Worm (Caenorhabditis elegans): ENCODE data around the gene ufl-1.

ufl-1 gene

DNA sequence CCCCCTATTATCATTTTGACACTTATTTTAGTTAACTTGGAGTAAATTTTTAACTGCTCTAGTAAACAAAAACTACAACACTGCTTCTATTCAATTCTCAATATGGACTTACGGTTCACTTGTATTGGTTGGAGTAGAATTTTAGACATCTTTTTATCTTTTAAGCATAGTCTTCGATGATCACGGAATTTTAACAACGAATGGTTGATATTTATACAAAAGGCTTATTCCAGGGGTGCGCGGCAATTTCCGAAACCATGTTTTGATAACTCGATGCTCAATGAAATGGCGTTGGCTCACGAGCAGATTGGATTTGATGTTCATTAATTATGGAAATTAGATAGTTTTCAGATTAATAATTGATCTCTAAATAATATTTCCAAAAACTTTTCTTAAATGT, 6.8 kb upstream of the ufl-1 start:
- TF ChIP-seq lag-1 (GFP tag; IDR thresholded peaks at IDR 0.05), result no peak
- no peak for TF ChIP-seq mxl-1 (tag; optimal IDR thresholded peaks at IDR 0.05)
- TF ChIP-seq nfya-2 (GFP tag; IDR thresholded peaks at IDR 0.05), result 0 out of 2 replicates have a peak, but pooled peaks have one; percentile 85
- TF ChIP-seq dpl-1 (GFP tag; optimal IDR thresholded peaks at IDR 0.05), result no peak
- TF ChIP-seq nhr-80 (tag; optimal IDR thresholded peaks at IDR 0.05), result no peak
- TF ChIP-seq madf-6 (GFP tag; IDR thresholded peaks at IDR 0.05), result peak; percentile 90
- no peak for TF ChIP-seq pha-4 (tag; optimal IDR thresholded peaks at IDR 0.05)
- TF ChIP-seq bed-2 (GFP tag; IDR thresholded peaks at IDR 0.05), result no peak
- TF ChIP-seq egrh-3 (GFP tag; IDR thresholded peaks at IDR 0.05), result no peak
- TF ChIP-seq rcor-1 (GFP tag; IDR thresholded peaks at IDR 0.05), result peak; percentile 82
- TF ChIP-seq mcd-1 (GFP tag; IDR thresholded peaks at IDR 0.05), result no peak
- TF ChIP-seq ceh-79 (tag; optimal IDR thresholded peaks at IDR 0.05), result no peak
- no peak for TF ChIP-seq nhr-179 (tag; optimal IDR thresholded peaks at IDR 0.05)
- peak; percentile 34 for TF ChIP-seq efl-1 (GFP tag; optimal IDR thresholded peaks at IDR 0.05)
- TF ChIP-seq snpc-3.4 (tag; optimal IDR thresholded peaks at IDR 0.05), result peak; percentile 85
- TF ChIP-seq chd-7 (tag; optimal IDR thresholded peaks at IDR 0.05), result peak; percentile 72
- no peak for TF ChIP-seq ztf-22 (GFP tag; optimal IDR thresholded peaks at IDR 0.05)
- no peak for TF ChIP-seq ztf-6 (GFP tag; IDR thresholded peaks at IDR 0.05)
- TF ChIP-seq lir-1 (GFP tag; conservative IDR thresholded peaks at IDR 0.05), result no peak
- no peak for TF ChIP-seq sdz-38 (tag; optimal IDR thresholded peaks at IDR 0.05)
- TF ChIP-seq ceh-27 (GFP tag; optimal IDR thresholded peaks at IDR 0.05), result no peak
- peak; percentile 60 for TF ChIP-seq D2030.7 (GFP tag; IDR thresholded peaks at IDR 0.05)
- TF ChIP-seq ets-4 (GFP tag; optimal IDR thresholded peaks at IDR 0.05), result no peak
- no peak for TF ChIP-seq cebp-1 (GFP tag; IDR thresholded peaks at IDR 0.05)
- TF ChIP-seq cebp-1 (tag; optimal IDR thresholded peaks at IDR 0.05), result peak; percentile 55
- 0 out of 2 replicates have a peak, but pooled peaks have one; percentile 72 for TF ChIP-seq bed-1 (GFP tag; IDR thresholded peaks at IDR 0.05)
- no peak for TF ChIP-seq Y53F4B.3 (GFP tag; IDR thresholded peaks at IDR 0.05)
- TF ChIP-seq zim-3 (tag; optimal IDR thresholded peaks at IDR 0.05), result no peak
- TF ChIP-seq F37B4.10 (GFP tag; IDR thresholded peaks at IDR 0.05), result no peak
- TF ChIP-seq ekl-4 (GFP tag; IDR thresholded peaks at IDR 0.05), result peak; percentile 91
- TF ChIP-seq ztf-3 (GFP tag; optimal IDR thresholded peaks at IDR 0.05), result no peak
- TF ChIP-seq zfh-2 (GFP tag; conservative IDR thresholded peaks at IDR 0.05), result no peak
- TF ChIP-seq ZK185.1 (tag; optimal IDR thresholded peaks at IDR 0.05; ENCODE audit: poor library complexity, severe bottlenecking), result no peak
- TF ChIP-seq C06A6.2 (GFP tag; conservative IDR thresholded peaks at IDR 0.05), result no peak
- TF ChIP-seq Y53G8AR.9 (GFP tag; conservative IDR thresholded peaks at IDR 0.05), result peak; percentile 94
- no peak for TF ChIP-seq F57A8.1 (GFP tag; optimal IDR thresholded peaks at IDR 0.05)
- TF ChIP-seq sptf-2 (GFP tag; optimal IDR thresholded peaks at IDR 0.05), result no peak
- TF ChIP-seq F33H1.4 (GFP tag; IDR thresholded peaks at IDR 0.05), result peak; percentile 50
- TF ChIP-seq madf-8 (GFP tag; conservative IDR thresholded peaks at IDR 0.05), result peak; percentile 38
- peak; percentile 20 for TF ChIP-seq fkh-3 (tag; optimal IDR thresholded peaks at IDR 0.05)
- no peak for TF ChIP-seq B0019.2 (GFP tag; conservative IDR thresholded peaks at IDR 0.05)
- 0 out of 2 replicates have a peak, but pooled peaks have one; percentile 13 for TF ChIP-seq ceh-91 (GFP tag; IDR thresholded peaks at IDR 0.05)
- TF ChIP-seq die-1 (tag; optimal IDR thresholded peaks at IDR 0.05), result peak; percentile 28
- TF ChIP-seq nhr-27 (tag; optimal IDR thresholded peaks at IDR 0.05), result no peak
- TF ChIP-seq somi-1 (GFP tag; optimal IDR thresholded peaks at IDR 0.05), result no peak
- peak; percentile 84 for TF ChIP-seq Y95B8A.8 (GFP tag; IDR thresholded peaks at IDR 0.05)
- peak; percentile 63 for TF ChIP-seq Y56A3A.18 (GFP tag; IDR thresholded peaks at IDR 0.05)
- no peak for TF ChIP-seq hlh-12 (tag; optimal IDR thresholded peaks at IDR 0.05)
- TF ChIP-seq hsf-1 (GFP tag; IDR thresholded peaks at IDR 0.05), result peak; percentile 85
- peak; percentile 96 for TF ChIP-seq hrde-1 (tag; optimal IDR thresholded peaks at IDR 0.05; ENCODE audit: borderline replicate concordance)

Measured in whole organism, young adult.